Worm (Caenorhabditis elegans) whole organism, mixed stage, embryonic: ENCODE results near the gene T10B10.9.

Experiments used
- M03D4.4 ChIP-seq: sonication (generic microtip); optimal IDR thresholded peaks from 2 replicates; lab custom pipeline; 2017; ENCODE audit warnings: mild to moderate bottlenecking, missing genetic modification characterization, missing compliant biosample characterization
- blmp-1 ChIP-seq: fragments of 150-350 bp; optimal IDR thresholded peaks from 2 replicates; lab custom pipeline; 2014; ENCODE audit warnings: missing biosample characterization, missing genetic modification characterization
- ceh-39 ChIP-seq: fragments of 150-350 bp; optimal IDR thresholded peaks from 2 replicates; lab custom pipeline; 2014; ENCODE audit warnings: missing biosample characterization, missing genetic modification characterization
- ceh-43 ChIP-seq: fragments of 200-800 bp; sonication (Bioruptor generic); optimal IDR thresholded peaks from 2 replicates; lab custom pipeline; 2018; ENCODE audit warnings: mild to moderate bottlenecking, missing genetic modification characterization, moderate library complexity, missing compliant biosample characterization
- ceh-83 ChIP-seq: fragments of 200-800 bp; sonication (Bioruptor generic); optimal IDR thresholded peaks from 2 replicates; lab custom pipeline; 2018; ENCODE audit warnings: mild to moderate bottlenecking, missing genetic modification characterization, missing compliant biosample characterization
- ces-1 ChIP-seq: fragments of 150-350 bp; optimal IDR thresholded peaks from 2 replicates; lab custom pipeline; 2014; ENCODE audit warnings: missing biosample characterization, missing genetic modification reagents, missing genetic modification characterization
- cnd-1 ChIP-seq: fragments of 200-800 bp; sonication (Bioruptor generic); optimal IDR thresholded peaks from 2 replicates; lab custom pipeline; 2018; ENCODE audit warnings: mild to moderate bottlenecking, missing genetic modification characterization, missing compliant biosample characterization
- elt-1 ChIP-seq: sonication (generic microtip); optimal IDR thresholded peaks from 2 replicates; lab custom pipeline; 2017; ENCODE audit warnings: missing genetic modification characterization, mild to moderate bottlenecking, missing compliant biosample characterization, antibody characterized with exemption, moderate library complexity, borderline replicate concordance; ENCODE audit not compliant: insufficient read depth
- elt-3 ChIP-seq: fragments of 150-350 bp; optimal IDR thresholded peaks from 2 replicates; lab custom pipeline; 2014; ENCODE audit warnings: missing biosample characterization, missing genetic modification characterization
- flh-1 ChIP-seq: fragments of 200-800 bp; sonication (Bioruptor generic); optimal IDR thresholded peaks from 2 replicates; lab custom pipeline; 2018; ENCODE audit warnings: mild to moderate bottlenecking, missing genetic modification characterization, moderate library complexity, missing compliant biosample characterization
- hlh-1 ChIP-seq: fragments of 150-350 bp; optimal IDR thresholded peaks from 2 replicates; lab custom pipeline; 2014; ENCODE audit warnings: missing biosample characterization, missing genetic modification reagents, missing genetic modification characterization
- lin-32 ChIP-seq: fragments of 200-800 bp; sonication (Bioruptor generic); optimal IDR thresholded peaks from 2 replicates; lab custom pipeline; 2018; ENCODE audit warnings: mild to moderate bottlenecking, missing genetic modification characterization, missing compliant biosample characterization
- mab-5 ChIP-seq: fragments of 150-350 bp; optimal IDR thresholded peaks from 2 replicates; lab custom pipeline; 2014; ENCODE audit warnings: missing biosample characterization, missing genetic modification characterization
- mep-1 ChIP-seq: fragments of 150-350 bp; optimal IDR thresholded peaks from 2 replicates; lab custom pipeline; 2017; ENCODE audit warnings: missing biosample characterization, missing genetic modification reagents, missing genetic modification characterization, inconsistent platforms
- mls-2 ChIP-seq: sonication (generic microtip); optimal IDR thresholded peaks from 2 replicates; lab custom pipeline; 2016; ENCODE audit warnings: mild to moderate bottlenecking, missing genetic modification characterization, moderate library complexity, missing compliant biosample characterization
- nhr-12 ChIP-seq: fragments of 150-350 bp; optimal IDR thresholded peaks from 2 replicates; lab custom pipeline; 2014; ENCODE audit warnings: missing biosample characterization, missing genetic modification characterization
- nhr-2 ChIP-seq: fragments of 150-350 bp; optimal IDR thresholded peaks from 2 replicates; lab custom pipeline; 2014; ENCODE audit warnings: missing biosample characterization, missing genetic modification characterization
- nhr-28 ChIP-seq: fragments of 150-350 bp; optimal IDR thresholded peaks from 2 replicates; lab custom pipeline; 2014; ENCODE audit warnings: missing biosample characterization, missing genetic modification characterization
- pha-4 ChIP-seq: fragments of 150-350 bp; optimal IDR thresholded peaks from 2 replicates; lab custom pipeline; 2018; ENCODE audit warnings: missing biosample characterization, missing genetic modification reagents, missing genetic modification characterization
- sem-2 ChIP-seq: fragments of 200-800 bp; sonication (Bioruptor generic); optimal IDR thresholded peaks from 2 replicates; lab custom pipeline; 2018; ENCODE audit warnings: mild to moderate bottlenecking, missing genetic modification characterization, missing compliant biosample characterization
- snpc-4 ChIP-seq: fragments of 150-350 bp; optimal IDR thresholded peaks from 2 replicates; lab custom pipeline; 2014; ENCODE audit warnings: missing biosample characterization, missing genetic modification characterization
- sptf-1 ChIP-seq: sonication (generic microtip); optimal IDR thresholded peaks from 2 replicates; lab custom pipeline; 2017; ENCODE audit warnings: mild to moderate bottlenecking, missing genetic modification characterization, moderate library complexity, missing compliant biosample characterization
- unc-120 ChIP-seq: sonication (generic microtip); optimal IDR thresholded peaks from 2 replicates; lab custom pipeline; 2017; ENCODE audit warnings: missing genetic modification characterization, missing compliant biosample characterization; ENCODE audit not compliant: poor library complexity, severe bottlenecking
- unc-39 ChIP-seq: fragments of 150-350 bp; optimal IDR thresholded peaks from 2 replicates; lab custom pipeline; 2014; ENCODE audit warnings: missing biosample characterization, missing genetic modification characterization
- unc-62 ChIP-seq: fragments of 150-350 bp; optimal IDR thresholded peaks from 2 replicates; lab custom pipeline; 2014; ENCODE audit warnings: missing biosample characterization, missing genetic modification reagents, missing genetic modification characterization
- zip-8 ChIP-seq: fragments of 150-350 bp; optimal IDR thresholded peaks from 2 replicates; lab custom pipeline; 2014; ENCODE audit warnings: missing biosample characterization, missing genetic modification characterization
- ztf-11 ChIP-seq: fragments of 150-350 bp; optimal IDR thresholded peaks from 2 replicates; lab custom pipeline; 2014; ENCODE audit warnings: missing biosample characterization, missing genetic modification characterization

Gene T10B10.9

DNA sequence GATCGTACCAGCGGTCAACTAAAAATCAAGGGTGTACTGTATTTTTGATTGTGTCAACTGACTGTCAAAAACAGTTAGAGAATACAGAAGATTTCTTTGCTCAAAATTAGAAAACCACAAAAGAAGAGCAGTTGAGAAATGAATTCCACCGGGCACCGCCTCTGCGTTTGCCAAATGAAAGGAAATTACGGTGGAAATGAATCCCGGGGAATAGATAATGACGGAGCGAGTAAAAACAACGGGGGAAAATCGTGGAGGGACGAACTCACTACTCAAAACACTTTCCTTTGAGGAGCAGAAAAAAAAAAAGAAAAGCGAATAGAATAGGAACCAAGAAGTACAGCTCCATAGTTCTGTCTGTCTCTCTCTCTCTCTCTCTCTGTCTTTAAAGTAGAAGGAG is 15.8 kb upstream of the T10B10.9 start:
- TF ChIP-seq nhr-12 (tag; lab: Kevin White, UChicago): no peak
- no peak for TF ChIP-seq mls-2 (tag; lab: Kevin White, UChicago)
- no peak for TF ChIP-seq unc-62
- TF ChIP-seq ces-1 (GFP tag; lab: Kevin White, UChicago): no peak
- no peak for TF ChIP-seq ceh-83
- TF ChIP-seq sptf-1 (tag; lab: Kevin White, UChicago): no peak
- TF ChIP-seq, all 35 proteins: peak for 0

- TF ChIP-seq mab-5: peak; percentile 39
- peak; percentile 58 for TF ChIP-seq hlh-1 (tag; lab: Kevin White, UChicago)
- peak; percentile 8 for TF ChIP-seq ces-1 (GFP tag; lab: Kevin White, UChicago)
- TF ChIP-seq nhr-12 (tag; lab: Kevin White, UChicago): no peak
- TF ChIP-seq sem-2: no peak
- TF ChIP-seq unc-62: peak; percentile 74
- peak; percentile 14 for TF ChIP-seq unc-120
Observed at ce11 chrX:15148831-15149230, 15.4 kb upstream of the T10B10.9 start.

ce11 chrX:15155054-15155453 is 9.2 kb upstream of the T10B10.9 start:
- TF ChIP-seq ceh-39 (tag; lab: Kevin White, UChicago): no peak
- TF ChIP-seq ces-1 (GFP tag; lab: Kevin White, UChicago): peak; percentile 91
- TF ChIP-seq, all 35 proteins: peak for 1

DNA sequence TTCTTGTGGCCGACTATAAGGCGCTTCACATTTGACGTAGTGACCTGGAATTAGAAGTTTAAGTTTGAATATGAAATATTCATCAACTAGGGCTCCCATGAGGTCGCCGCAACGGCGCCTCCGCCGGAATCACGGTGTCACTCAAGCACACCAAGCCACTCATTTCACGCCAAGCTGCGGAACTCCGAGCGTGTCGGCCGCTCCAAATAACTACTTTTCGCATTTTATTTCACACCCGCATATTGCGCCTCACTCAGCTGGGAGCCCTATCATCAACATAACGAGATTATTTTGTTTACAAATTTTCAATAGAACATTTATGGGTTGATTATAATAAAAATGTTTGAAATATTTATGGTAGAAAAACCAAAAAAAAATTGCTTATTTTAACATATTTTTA is 6.4 kb upstream of the T10B10.9 start:
- TF ChIP-seq lin-32 (GFP tag; lab: Kevin White, UChicago): no peak
- TF ChIP-seq elt-1: no peak
- TF ChIP-seq ceh-43: no peak
- TF ChIP-seq cnd-1 (tag; lab: Kevin White, UChicago): no peak
- no peak for TF ChIP-seq zip-8 (tag; lab: Kevin White, UChicago)
- no peak for TF ChIP-seq sptf-1 (tag; lab: Kevin White, UChicago)
- TF ChIP-seq M03D4.4 (tag; lab: Kevin White, UChicago): no peak
- TF ChIP-seq flh-1 (GFP tag; lab: Kevin White, UChicago): no peak
- no peak for TF ChIP-seq elt-3 (tag; lab: Kevin White, UChicago)
- no peak for TF ChIP-seq ceh-39 (tag; lab: Kevin White, UChicago)
- no peak for TF ChIP-seq nhr-28
- no peak for TF ChIP-seq ztf-11 (tag; lab: Kevin White, UChicago)
- TF ChIP-seq blmp-1 (tag; lab: Kevin White, UChicago): no peak
- TF ChIP-seq unc-39 (tag; lab: Kevin White, UChicago): no peak
- TF ChIP-seq snpc-4 (tag; lab: Kevin White, UChicago): no peak
- TF ChIP-seq unc-120: no peak

DNA sequence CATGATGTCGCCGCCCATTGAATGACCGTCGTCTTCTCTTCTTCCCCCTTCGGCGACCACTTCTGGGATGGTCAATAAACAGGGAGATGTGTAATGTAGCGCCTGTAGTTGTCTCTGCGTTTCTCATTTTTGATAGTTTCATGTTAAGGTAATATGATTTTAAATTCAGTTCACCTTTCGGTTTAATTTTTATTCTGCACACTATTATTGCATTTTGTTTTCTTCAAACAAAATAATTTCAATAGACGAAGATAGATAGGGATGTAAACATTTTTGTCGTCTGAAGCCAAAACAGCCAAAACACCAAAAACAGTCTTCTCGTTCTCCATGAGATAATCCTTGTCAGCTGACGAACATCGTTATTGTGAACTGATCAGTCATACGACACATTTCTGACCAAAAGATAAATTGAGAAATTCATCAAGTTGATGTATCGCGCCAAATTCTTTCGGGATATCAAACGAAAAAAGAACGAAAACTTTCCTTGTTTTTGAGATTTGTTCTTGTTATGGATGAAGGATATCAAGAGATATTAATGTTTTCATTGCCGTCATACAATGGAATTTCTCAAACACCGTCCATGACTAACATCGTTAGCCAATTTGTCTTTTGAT is 5.4 kb upstream of the T10B10.9 start, which contains the start of gene C11G10.1:
C11G10.1 (minus strand) TSS at position 51 of the 614 bp plus-strand sequence.
- TF ChIP-seq flh-1 (GFP tag; lab: Kevin White, UChicago) (no peak), mls-2 (tag; lab: Kevin White, UChicago) (no peak), ceh-43 (no peak), pha-4 (tag; lab: Kevin White, UChicago) (no peak), nhr-2 (tag; lab: Kevin White, UChicago) (no peak), sptf-1 (tag; lab: Kevin White, UChicago) (no peak)

ce11 chrX:15159362-15159761 is 4.8 kb upstream of the T10B10.9 start:
- no peak for TF ChIP-seq ztf-11 (tag; lab: Kevin White, UChicago)
- TF ChIP-seq, all 35 proteins: peak for 0

ce11 chrX:15160923-15161322 is 3.3 kb upstream of the T10B10.9 start:
- TF ChIP-seq mep-1 (tag; lab: Kevin White, UChicago): no peak
